Fruit fly (Drosophila melanogaster) whole organism, embryonic: ENCODE data around the gene Cerk.
A peak's percentile ranks its signal among the peaks of the same experiment; 100 is the strongest.

Experiments used
- Antp ChIP-seq: fragments of 200-800 bp; sonication (Bioruptor generic); optimal IDR thresholded peaks from 3 replicates; lab custom pipeline; 2016; ENCODE audit warnings: missing biosample characterization, missing genetic modification characterization
- Awh ChIP-seq: fragments of 200-800 bp; sonication (Bioruptor generic); IDR thresholded peaks from 2 replicates; pipeline ENCODE4, ENCODE4 v1.3.6; 2022; ENCODE audit warnings: missing biosample characterization, missing genetic modification characterization
- B-H2 ChIP-seq: fragments of 200-800 bp; sonication (Bioruptor generic); optimal IDR thresholded peaks from 2 replicates; lab custom pipeline; 2018; ENCODE audit warnings: missing biosample characterization, mild to moderate bottlenecking, missing genetic modification characterization
- CG10274 ChIP-seq: fragments of 200-800 bp; sonication (Bioruptor generic); optimal IDR thresholded peaks from 3 replicates; lab custom pipeline; 2017; ENCODE audit warnings: missing biosample characterization, mild to moderate bottlenecking, missing genetic modification characterization
- CG11504 ChIP-seq: fragments of 200-800 bp; sonication (Bioruptor generic); optimal IDR thresholded peaks from 3 replicates; lab custom pipeline; 2019; ENCODE audit warnings: missing biosample characterization, mild to moderate bottlenecking, missing genetic modification characterization, moderate library complexity
- CG12219 ChIP-seq: fragments of 200-800 bp; sonication (Bioruptor generic); optimal IDR thresholded peaks from 3 replicates; lab custom pipeline; 2018; ENCODE audit warnings: missing biosample characterization, mild to moderate bottlenecking, missing genetic modification characterization
- CG15601 ChIP-seq: fragments of 200-800 bp; sonication (Bioruptor generic); optimal IDR thresholded peaks from 3 replicates; lab custom pipeline; 2019; ENCODE audit warnings: missing biosample characterization, mild to moderate bottlenecking, missing genetic modification characterization, moderate library complexity
- CG17612 ChIP-seq: fragments of 200-800 bp; sonication (Bioruptor generic); IDR thresholded peaks from 2 replicates; pipeline ENCODE4 v1.3.6; 2022; ENCODE audit warnings: missing biosample characterization, missing genetic modification characterization
- CG1792 ChIP-seq: fragments of 200-800 bp; sonication (Bioruptor generic); optimal IDR thresholded peaks from 2 replicates; lab custom pipeline; 2016; ENCODE audit warnings: missing biosample characterization, missing genetic modification characterization
- CG18011 ChIP-seq: fragments of 200-800 bp; sonication (Bioruptor generic); optimal IDR thresholded peaks from 2 replicates; lab custom pipeline; 2017; ENCODE audit warnings: missing biosample characterization, missing genetic modification characterization, mild to moderate bottlenecking, moderate library complexity, missing genotype
- CG2202 ChIP-seq: fragments of 200-800 bp; sonication (Bioruptor generic); optimal IDR thresholded peaks from 2 replicates; lab custom pipeline; 2018; ENCODE audit warnings: missing biosample characterization, mild to moderate bottlenecking, missing genetic modification characterization
- CG32532 ChIP-seq: fragments of 200-800 bp; sonication (Bioruptor generic); IDR thresholded peaks from 2 replicates; pipeline ENCODE4 v1.3.6; 2022; ENCODE audit warnings: missing biosample characterization, missing genetic modification characterization
- CG33213 ChIP-seq: fragments of 200-800 bp; sonication (Bioruptor generic); optimal IDR thresholded peaks from 3 replicates; lab custom pipeline; 2016; ENCODE audit warnings: missing biosample characterization, missing genetic modification characterization
- CG34422 ChIP-seq: fragments of 200-800 bp; sonication (Bioruptor generic); IDR thresholded peaks from 3 replicates; pipeline ENCODE4 v1.3.6; 2022; ENCODE audit warnings: missing biosample characterization, missing genetic modification characterization
- CG3726 ChIP-seq: fragments of 200-800 bp; sonication (Bioruptor generic); IDR thresholded peaks from 3 replicates; pipeline ENCODE4, ENCODE4 v1.3.6; 2022; ENCODE audit warnings: missing biosample characterization, missing genetic modification characterization
- CG6272 ChIP-seq: fragments of 200-800 bp; sonication (Bioruptor generic); IDR thresholded peaks from 2 replicates; pipeline ENCODE4 v1.3.6; 2022; ENCODE audit warnings: missing biosample characterization, missing genetic modification characterization
- CG6683 ChIP-seq: fragments of 200-800 bp; sonication (Bioruptor generic); optimal IDR thresholded peaks from 2 replicates; lab custom pipeline; 2017; ENCODE audit warnings: missing biosample characterization, mild to moderate bottlenecking, missing genetic modification characterization, missing genetic modification reagents
- CG7987 ChIP-seq: fragments of 200-800 bp; sonication (Bioruptor generic); optimal IDR thresholded peaks from 2 replicates; lab custom pipeline; 2018; ENCODE audit warnings: missing biosample characterization, mild to moderate bottlenecking, missing genetic modification characterization, moderate library complexity
- CG8924 ChIP-seq: fragments of 200-800 bp; optimal IDR thresholded peaks from 3 replicates; lab custom pipeline; 2019; ENCODE audit warnings: missing biosample characterization, mild to moderate bottlenecking, missing genetic modification characterization, moderate library complexity
- CG8944 ChIP-seq: fragments of 200-800 bp; sonication (Bioruptor generic); optimal IDR thresholded peaks from 3 replicates; lab custom pipeline; 2016; ENCODE audit warnings: missing biosample characterization, missing genetic modification characterization
- CHES-1-like ChIP-seq: fragments of 200-800 bp; sonication (Bioruptor generic); optimal IDR thresholded peaks from 2 replicates; lab custom pipeline; 2016; ENCODE audit warnings: missing biosample characterization, missing genetic modification characterization
- D19A ChIP-seq: fragments of 200-800 bp; optimal IDR thresholded peaks from 3 replicates; lab custom pipeline; 2019; ENCODE audit warnings: missing biosample characterization, mild to moderate bottlenecking, missing genetic modification characterization, moderate library complexity
- Deaf1 ChIP-seq: fragments of 200-800 bp; optimal IDR thresholded peaks from 3 replicates; lab custom pipeline; 2019; ENCODE audit warnings: missing biosample characterization, mild to moderate bottlenecking, missing genetic modification characterization, moderate library complexity
- Dfd ChIP-seq, 2 experiments: fragments of >200 bp; optimal IDR thresholded peaks; 2 replicates each; lab custom pipeline; 2017; ENCODE audit warnings: missing biosample characterization in 2 of 2, missing genetic modification characterization in 2 of 2
- Dll ChIP-seq: fragments of 200-800 bp; sonication (Bioruptor generic); IDR thresholded peaks from 4 replicates; pipeline ENCODE4 v1.3.6; 2022; ENCODE audit warnings: missing biosample characterization, missing genetic modification characterization; ENCODE audit not compliant: partially characterized antibody
- GATAe ChIP-seq: fragments of 200-800 bp; sonication (Bioruptor generic); conservative IDR thresholded peaks from 2 replicates; pipeline ENCODE4 v1.3.6; 2022; ENCODE audit warnings: missing biosample characterization, missing genetic modification characterization
- Kr ChIP-seq: fragments of 200-800 bp; sonication (Bioruptor generic); optimal IDR thresholded peaks from 2 replicates; lab custom pipeline; 2017; ENCODE audit warnings: missing biosample characterization, mild to moderate bottlenecking, missing genetic modification characterization
- Lim3 ChIP-seq: fragments of 200-800 bp; sonication (Bioruptor generic); IDR thresholded peaks from 2 replicates; pipeline ENCODE4 v1.3.6; 2022; ENCODE audit warnings: missing biosample characterization, missing genetic modification characterization
- Tbp ChIP-seq: fragments of >200 bp; optimal IDR thresholded peaks from 2 replicates; lab custom pipeline; 2018; ENCODE audit warnings: missing biosample characterization, missing genetic modification characterization
- Xrp1 ChIP-seq: fragments of 200-800 bp; sonication (Bioruptor generic); IDR thresholded peaks from 2 replicates; pipeline ENCODE4 v1.3.6; 2022; ENCODE audit warnings: missing biosample characterization, missing genetic modification characterization
- bsh ChIP-seq, 2 experiments: fragments of 200-800 bp; sonication (Bioruptor generic); optimal IDR thresholded peaks; 2 replicates each; lab custom pipeline; 2017 to 2018; ENCODE audit warnings: mild to moderate bottlenecking in 2 of 2, missing biosample characterization in 2 of 2, missing genetic modification characterization in 2 of 2, moderate library complexity in 1 of 2
- ci ChIP-seq: fragments of 200-800 bp; sonication (Bioruptor generic); IDR thresholded peaks from 3 replicates; pipeline ENCODE4 v1.3.6; 2022; ENCODE audit warnings: missing biosample characterization, missing genetic modification characterization
- crc ChIP-seq: fragments of 200-800 bp; sonication (Bioruptor generic); optimal IDR thresholded peaks from 2 replicates; lab custom pipeline; 2016; ENCODE audit warnings: missing biosample characterization, missing genetic modification characterization
- cwo ChIP-seq: fragments of 200-800 bp; sonication (Bioruptor generic); optimal IDR thresholded peaks from 3 replicates; lab custom pipeline; 2017; ENCODE audit warnings: missing biosample characterization, missing genetic modification characterization, mild to moderate bottlenecking, moderate library complexity, missing genetic modification reagents
- eve ChIP-seq, 2 experiments: fragments of >200 bp; optimal IDR thresholded peaks; 2 replicates each; lab custom pipeline; 2017; ENCODE audit warnings: missing biosample characterization in 2 of 2, missing genetic modification characterization in 2 of 2
- eyg ChIP-seq: fragments of 200-800 bp; sonication (Bioruptor generic); optimal IDR thresholded peaks from 3 replicates; lab custom pipeline; 2016; ENCODE audit warnings: missing biosample characterization, missing genetic modification characterization
- fd3F ChIP-seq: fragments of 200-800 bp; sonication (Bioruptor generic); optimal IDR thresholded peaks from 2 replicates; lab custom pipeline; 2018; ENCODE audit warnings: missing biosample characterization, mild to moderate bottlenecking, missing genetic modification characterization, moderate library complexity
- gcm ChIP-seq: fragments of 200-800 bp; sonication (Bioruptor generic); optimal IDR thresholded peaks from 2 replicates; lab custom pipeline; 2019; ENCODE audit warnings: missing biosample characterization, mild to moderate bottlenecking, missing genetic modification characterization, moderate library complexity
- hth ChIP-seq: fragments of >200 bp; optimal IDR thresholded peaks from 2 replicates; lab custom pipeline; 2017; ENCODE audit warnings: inconsistent platforms
- klu ChIP-seq: fragments of 200-800 bp; sonication (Bioruptor generic); IDR thresholded peaks from 2 replicates; pipeline ENCODE4 v1.3.6; 2022; ENCODE audit warnings: missing biosample characterization, missing genetic modification characterization
- nau ChIP-seq: fragments of 200-800 bp; sonication (Bioruptor generic); optimal IDR thresholded peaks from 3 replicates; lab custom pipeline; 2017; ENCODE audit warnings: missing biosample characterization, mild to moderate bottlenecking, missing genetic modification characterization, missing genetic modification reagents
- otp ChIP-seq: fragments of 200-800 bp; sonication (Bioruptor generic); IDR thresholded peaks from 3 replicates; pipeline ENCODE4, ENCODE4 v1.3.6; 2022; ENCODE audit warnings: missing biosample characterization, missing genetic modification characterization
- pros ChIP-seq: fragments of 200-800 bp; sonication (Bioruptor generic); optimal IDR thresholded peaks from 3 replicates; lab custom pipeline; 2019; ENCODE audit warnings: missing biosample characterization, mild to moderate bottlenecking, missing genetic modification characterization, moderate library complexity
- ro ChIP-seq: fragments of 200-800 bp; sonication (Bioruptor generic); IDR thresholded peaks from 2 replicates; pipeline ENCODE4 v1.3.6; 2022; ENCODE audit warnings: missing biosample characterization, missing genetic modification characterization
- seq ChIP-seq: fragments of 200-800 bp; sonication (Bioruptor generic); IDR thresholded peaks from 2 replicates; pipeline ENCODE4 v1.3.6; 2022; ENCODE audit warnings: missing biosample characterization, missing genetic modification characterization
- stwl ChIP-seq: fragments of 200-800 bp; sonication (Bioruptor generic); optimal IDR thresholded peaks from 3 replicates; lab custom pipeline; 2018; ENCODE audit warnings: missing biosample characterization, mild to moderate bottlenecking, missing genetic modification characterization, moderate library complexity
- sug ChIP-seq: fragments of 200-800 bp; optimal IDR thresholded peaks from 2 replicates; lab custom pipeline; 2019; ENCODE audit warnings: missing biosample characterization, mild to moderate bottlenecking, missing genetic modification characterization, moderate library complexity
- toy ChIP-seq: fragments of 200-800 bp; sonication (Bioruptor generic); IDR thresholded peaks from 2 replicates; pipeline ENCODE4 v1.3.6; 2022; ENCODE audit warnings: missing biosample characterization, missing genetic modification characterization
- vvl ChIP-seq: fragments of 200-800 bp; sonication (Bioruptor generic); IDR thresholded peaks from 2 replicates; pipeline ENCODE4 v1.3.6; 2022; ENCODE audit warnings: missing biosample characterization, missing genetic modification characterization
- zf30C ChIP-seq: fragments of 200-800 bp; sonication (Bioruptor generic); optimal IDR thresholded peaks from 3 replicates; lab custom pipeline; 2018; ENCODE audit warnings: missing biosample characterization, mild to moderate bottlenecking, missing genetic modification characterization

Cerk gene

DNA sequence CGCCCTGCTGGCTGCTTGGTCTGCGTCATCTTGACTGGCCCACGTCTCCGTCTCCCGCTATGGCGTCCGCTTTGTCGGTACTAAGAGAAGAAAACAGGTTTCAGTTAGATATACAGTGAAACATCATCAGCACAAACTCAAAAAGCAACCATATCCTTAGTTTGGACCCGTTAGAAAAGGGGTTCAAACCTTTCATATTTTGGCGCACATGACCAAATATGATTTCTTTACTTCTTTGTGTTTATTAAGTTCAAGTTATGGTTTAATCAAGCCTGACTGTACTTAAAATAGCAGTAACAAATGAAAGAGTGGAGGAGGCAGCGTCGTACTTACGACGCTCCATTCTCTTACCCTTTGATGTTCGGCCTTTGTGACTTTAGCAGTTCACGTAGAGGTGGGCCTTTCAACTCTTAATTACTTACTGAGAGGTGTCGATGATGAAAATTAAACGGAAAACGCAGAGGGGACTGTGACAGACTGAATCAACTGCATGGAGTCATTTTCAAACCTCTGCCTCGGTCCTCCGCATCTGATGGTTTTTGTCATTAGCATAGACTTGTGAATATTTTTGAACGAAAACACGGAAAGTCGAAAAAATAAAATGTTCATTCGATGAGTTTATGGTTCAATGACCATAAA lies 6.3 kb downstream of the Cerk start (continued):
- no peak for TF ChIP-seq Dll (GFP tag; lab: Robert Waterston, UW)
- peak; percentile 92 for TF ChIP-seq vvl (GFP tag; lab: Robert Waterston, UW)
- peak; percentile 70 for TF ChIP-seq CG7987 (GFP tag; lab: Kevin White, UChicago)
- TF ChIP-seq eyg (GFP tag; lab: Kevin White, UChicago), result peak; percentile 48
- peak; percentile 38 for TF ChIP-seq CG18011 (GFP tag; lab: Kevin White, UChicago)
- peak; percentile 67 for TF ChIP-seq CHES-1-like (GFP tag; lab: Kevin White, UChicago)
- TF ChIP-seq GATAe, result peak; percentile 39; the same call in 1 of the 2 replicates
- peak; percentile 82 for TF ChIP-seq CG12219 (GFP tag; lab: Kevin White, UChicago)
- TF ChIP-seq Dfd (GFP tag; optimal IDR thresholded peaks at IDR 0.05; lab: Kevin White, UChicago), result no peak
- peak; percentile 69 for TF ChIP-seq CG33213
- TF ChIP-seq CG2202 (tag; lab: Kevin White, UChicago), result peak; percentile 48
- peak; percentile 86 for TF ChIP-seq CG11504 (tag; lab: Kevin White, UChicago)
- peak; percentile 71 for TF ChIP-seq klu (GFP tag; lab: Robert Waterston, UW)
- TF ChIP-seq Tbp, result no peak
- TF ChIP-seq hth (lab: Kevin White, UChicago), result no peak
- TF ChIP-seq B-H2 (GFP tag; lab: Kevin White, UChicago), result no peak
- TF ChIP-seq toy, result peak; percentile 64; the same call in 1 of the 2 replicates
- peak; percentile 92 for TF ChIP-seq ci
- peak; percentile 52; the same call in 1 of the 2 replicates for TF ChIP-seq Lim3 (GFP tag; lab: Robert Waterston, UW)
- TF ChIP-seq CG34422 (GFP tag; lab: Robert Waterston, UW), result peak; percentile 87
- TF ChIP-seq nau (GFP tag; lab: Kevin White, UChicago), result peak; percentile 78
- TF ChIP-seq CG6683 (GFP tag; lab: Kevin White, UChicago), result peak; percentile 48
- TF ChIP-seq eve (GFP tag; optimal IDR thresholded peaks at IDR 0.05; lab: Kevin White, UChicago), result no peak
- TF ChIP-seq ro (GFP tag; lab: Robert Waterston, UW), result peak; percentile 56; the same call in 1 of the 2 replicates
- peak; percentile 77 for TF ChIP-seq CG1792 (GFP tag; lab: Kevin White, UChicago)
- TF ChIP-seq fd3F (GFP tag; lab: Kevin White, UChicago), result peak; percentile 71
- peak; percentile 94 for TF ChIP-seq CG32532 (GFP tag; lab: Robert Waterston, UW)
- peak; percentile 67 for TF ChIP-seq CG15601 (tag; lab: Kevin White, UChicago)
- peak; percentile 69 for TF ChIP-seq CG17612 (GFP tag; lab: Robert Waterston, UW)
- TF ChIP-seq CG10274, result peak; percentile 29
- peak; percentile 56 for TF ChIP-seq gcm (GFP tag; lab: Kevin White, UChicago)
- TF ChIP-seq CG8944 (GFP tag; lab: Kevin White, UChicago), result peak; percentile 76
- no peak for TF ChIP-seq Deaf1 (tag; lab: Kevin White, UChicago)
- peak; percentile 84 for TF ChIP-seq otp (GFP tag; lab: Robert Waterston, UW)
- peak; percentile 79; the same call in 1 of the 3 replicates for TF ChIP-seq CG3726
- TF ChIP-seq pros (GFP tag; lab: Kevin White, UChicago), result no peak
- TF ChIP-seq seq, result peak; percentile 73
- TF ChIP-seq D19A, result peak; percentile 66
- TF ChIP-seq CG6272 (GFP tag; lab: Robert Waterston, UW), result peak; percentile 69
- peak; percentile 27 for TF ChIP-seq sug
- TF ChIP-seq stwl, result no peak
- TF ChIP-seq zf30C (GFP tag; lab: Kevin White, UChicago), result no peak
- TF ChIP-seq Kr (GFP tag; lab: Kevin White, UChicago), result no peak
- peak; percentile 82 for TF ChIP-seq cwo (GFP tag; lab: Kevin White, UChicago)
- TF ChIP-seq Awh, result peak; percentile 70
- peak; percentile 87 to 90 for TF ChIP-seq bsh (GFP tag; optimal IDR thresholded peaks at IDR 0.05; lab: Kevin White, UChicago)
- peak; percentile 66 for TF ChIP-seq crc (GFP tag; lab: Kevin White, UChicago)
- peak; percentile 85 for TF ChIP-seq Xrp1
- peak; percentile 91 for TF ChIP-seq Antp (GFP tag; lab: Kevin White, UChicago)
- TF ChIP-seq CG8924 (tag; lab: Kevin White, UChicago), result peak; percentile 83
